Worm (Caenorhabditis elegans): ENCODE results near the gene srg-23.

The srg-23 gene

ce11 chrII:3048378-3048777 lies 47.6 kb downstream of the srg-23 start, which contains the start of gene sri-28:
TSS of gene sri-28 (plus strand) at chrII:3048678.
- no peak for TF ChIP-seq ceh-36 (tag; optimal IDR thresholded peaks at IDR 0.05)
- TF ChIP-seq tbx-37 (GFP tag; conservative IDR thresholded peaks at IDR 0.05), result no peak
- no peak for TF ChIP-seq scrt-1 (GFP tag; IDR thresholded peaks at IDR 0.05)
- no peak for TF ChIP-seq hmg-4 (GFP tag; optimal IDR thresholded peaks at IDR 0.05)

ce11 chrII:3045875-3046274 lies 50.1 kb downstream of the srg-23 start, which contains the start of gene sri-30:
TSS of gene sri-30 (plus strand) at chrII:3046175.
- no peak for TF ChIP-seq hmbx-1 (tag; optimal IDR thresholded peaks at IDR 0.05)

DNA sequence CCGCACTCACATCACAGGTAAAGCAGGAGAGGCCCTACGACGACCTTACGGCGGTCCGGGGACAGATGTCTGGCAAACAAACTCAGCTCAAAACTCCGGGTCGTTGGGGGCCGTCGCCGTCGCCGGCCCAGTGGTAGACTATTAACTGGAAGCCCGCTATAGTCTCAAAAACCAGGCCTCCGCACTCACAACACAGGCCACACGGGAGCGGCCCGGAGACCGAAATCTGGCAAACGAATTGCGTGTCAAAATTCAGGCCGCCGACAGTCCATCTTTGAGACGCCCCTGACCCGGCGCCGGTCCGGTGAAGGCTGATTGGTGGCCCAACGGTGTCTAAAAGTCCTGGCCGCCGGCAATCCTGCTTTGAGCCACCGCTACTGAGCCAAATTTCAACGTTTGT lies 50.5 kb downstream of the srg-23 start:
- TF ChIP-seq tra-4 (tag; optimal IDR thresholded peaks at IDR 0.05) (no peak), scrt-1 (GFP tag; IDR thresholded peaks at IDR 0.05) (no peak), B0310.2 (tag; optimal IDR thresholded peaks at IDR 0.05) (no peak), ceh-36 (tag; optimal IDR thresholded peaks at IDR 0.05) (no peak), hmbx-1 (tag; optimal IDR thresholded peaks at IDR 0.05) (no peak), aly-1 (tag; optimal IDR thresholded peaks at IDR 0.05) (no peak), ets-7 (tag; optimal IDR thresholded peaks at IDR 0.05) (no peak), flt-1 (GFP tag; IDR thresholded peaks at IDR 0.05) (no peak), tbx-11 (GFP tag; IDR thresholded peaks at IDR 0.05) (no peak), ceh-13 (GFP tag; optimal IDR thresholded peaks at IDR 0.05) (no peak), pes-1 (GFP tag; IDR thresholded peaks at IDR 0.05) (no peak), hmg-4 (GFP tag; optimal IDR thresholded peaks at IDR 0.05) (no peak), sea-1 (GFP tag; conservative IDR thresholded peaks at IDR 0.05) (no peak), ama-1 (optimal IDR thresholded peaks at IDR 0.05) (no peak)

ce11 chrII:3044023-3044422 lies 51.9 kb downstream of the srg-23 start, which contains the start of gene sri-29:
TSS of gene sri-29 (plus strand) at chrII:3044323.
- TF ChIP-seq F13C5.2 (tag; optimal IDR thresholded peaks at IDR 0.05) (no peak), pes-1 (GFP tag; IDR thresholded peaks at IDR 0.05) (no peak), tbx-37 (GFP tag; conservative IDR thresholded peaks at IDR 0.05) (no peak)

Data from whole organism, early embryonic.